Worm (Caenorhabditis elegans) whole organism, L4 larva: ENCODE measurements around the gene ztf-14.

ENCODE experiments used
- F10B5.3 ChIP-seq: sonication (generic microtip); optimal IDR thresholded peaks from 2 replicates; lab custom pipeline; 2016; ENCODE audit warnings: mild to moderate bottlenecking, missing genetic modification characterization, missing compliant biosample characterization
- F37D6.2 ChIP-seq: sonication (generic microtip); optimal IDR thresholded peaks from 2 replicates; lab custom pipeline; 2016; ENCODE audit warnings: mild to moderate bottlenecking, missing genetic modification characterization, missing compliant biosample characterization
- F49E8.2 ChIP-seq: sonication (generic microtip); optimal IDR thresholded peaks from 2 replicates; lab custom pipeline; 2016; ENCODE audit warnings: missing compliant biosample characterization, mild to moderate bottlenecking, missing genetic modification characterization, borderline replicate concordance
- R02D3.7 ChIP-seq: fragments of 150-350 bp; sonication (generic microtip); optimal IDR thresholded peaks from 3 replicates; lab custom pipeline; 2014; ENCODE audit warnings: missing biosample characterization, missing genetic modification characterization
- Y105C5A.15 ChIP-seq: fragments of 200-800 bp; sonication (Bioruptor generic); IDR thresholded peaks from 2 replicates; pipeline ENCODE4 v1.3.6; 2022; ENCODE audit warnings: missing genetic modification characterization, missing compliant biosample characterization
- ZK337.2 ChIP-seq: fragments of 200-800 bp; sonication (Bioruptor generic); IDR thresholded peaks from 2 replicates; pipeline ENCODE4 v1.3.6; 2022; ENCODE audit warnings: missing genetic modification reagents, missing genetic modification characterization, missing compliant biosample characterization
- aha-1 ChIP-seq: fragments of 150-350 bp; peaks from one replicate; lab custom pipeline; 2014; ENCODE audit warnings: missing biosample characterization, missing genetic modification characterization
- attf-4 ChIP-seq: sonication (generic microtip); optimal IDR thresholded peaks from 3 replicates; lab custom pipeline; 2017; ENCODE audit warnings: missing biosample characterization, missing genetic modification characterization
- ceh-62 ChIP-seq: sonication (generic microtip); optimal IDR thresholded peaks from 2 replicates; lab custom pipeline; 2017; ENCODE audit warnings: missing biosample characterization, missing genetic modification characterization
- ces-1 ChIP-seq: fragments of 150-350 bp; sonication (generic microtip); optimal IDR thresholded peaks from 4 replicates; lab custom pipeline; 2014; ENCODE audit warnings: missing biosample characterization, missing genetic modification reagents, missing genetic modification characterization
- cey-2 ChIP-seq: sonication (generic microtip); optimal IDR thresholded peaks from 3 replicates; lab custom pipeline; 2017; ENCODE audit warnings: missing genetic modification characterization, mild to moderate bottlenecking, missing compliant biosample characterization, antibody characterized with exemption, borderline replicate concordance; ENCODE audit not compliant: insufficient read depth
- ctbp-1 ChIP-seq: fragments of 200-800 bp; sonication (Bioruptor generic); IDR thresholded peaks from 2 replicates; pipeline ENCODE4 v1.3.6; 2022; ENCODE audit warnings: missing genetic modification reagents, missing genetic modification characterization, missing compliant biosample characterization
- daf-16 ChIP-seq, 3 experiments: sonication (generic microtip); optimal IDR thresholded peaks; 2 replicates each; lab custom pipeline; 2016 to 2017; ENCODE audit warnings: missing genetic modification characterization in 3 of 3, missing genetic modification reagents in 3 of 3, mild to moderate bottlenecking in 2 of 3, missing compliant biosample characterization in 2 of 3, missing biosample characterization in 1 of 3, moderate library complexity in 1 of 3
- dmd-6 ChIP-seq: fragments of 200-800 bp; sonication (Bioruptor generic); IDR thresholded peaks from 2 replicates; pipeline ENCODE4 v1.3.6; 2022; ENCODE audit warnings: missing genetic modification reagents, missing genetic modification characterization, missing compliant biosample characterization
- dve-1 ChIP-seq: sonication (generic microtip); optimal IDR thresholded peaks from 2 replicates; lab custom pipeline; 2017; ENCODE audit warnings: antibody characterized with exemption, mild to moderate bottlenecking, missing genetic modification characterization, missing compliant biosample characterization; ENCODE audit not compliant: insufficient read depth
- egl-43 ChIP-seq: fragments of 200-800 bp; sonication (Bioruptor generic); IDR thresholded peaks from 2 replicates; pipeline ENCODE4 v1.3.6; 2022; ENCODE audit warnings: missing genetic modification reagents, missing genetic modification characterization, missing compliant biosample characterization
- fkh-10 ChIP-seq: fragments of 150-350 bp; optimal IDR thresholded peaks from 2 replicates; lab custom pipeline; 2014; ENCODE audit warnings: missing biosample characterization, missing genetic modification reagents, missing genetic modification characterization
- hif-1 ChIP-seq, 2 experiments: sonication (generic microtip); optimal IDR thresholded peaks; 2 replicates each; lab custom pipeline; 2016 to 2017; ENCODE audit warnings: missing compliant biosample characterization in 2 of 2, missing genetic modification characterization in 2 of 2, missing genetic modification reagents in 2 of 2, missing genotype in 2 of 2, mild to moderate bottlenecking in 1 of 2
- hlh-11 ChIP-seq: fragments of 200-800 bp; sonication (Bioruptor generic); optimal IDR thresholded peaks from 2 replicates; lab custom pipeline; 2018; ENCODE audit warnings: mild to moderate bottlenecking, missing genetic modification characterization, missing compliant biosample characterization
- hlh-30 ChIP-seq: sonication (generic microtip); optimal IDR thresholded peaks from 2 replicates; lab custom pipeline; 2017; ENCODE audit warnings: antibody characterized with exemption, mild to moderate bottlenecking, missing genetic modification characterization, missing compliant biosample characterization; ENCODE audit not compliant: insufficient read depth
- hmg-1.1 ChIP-seq: fragments of 200-800 bp; sonication (Bioruptor generic); IDR thresholded peaks from 2 replicates; pipeline ENCODE4 v1.3.6; 2022; ENCODE audit warnings: missing genetic modification reagents, missing genetic modification characterization, missing compliant biosample characterization
- lim-7 ChIP-seq: fragments of 200-800 bp; sonication (Bioruptor generic); IDR thresholded peaks from 2 replicates; pipeline ENCODE4 v1.3.6; 2022; ENCODE audit warnings: missing genetic modification characterization, missing compliant biosample characterization
- lin-1 ChIP-seq: fragments of 200-800 bp; sonication (Bioruptor generic); IDR thresholded peaks from 2 replicates; pipeline ENCODE4 v1.3.6; 2022; ENCODE audit warnings: missing genetic modification reagents, missing genetic modification characterization, missing compliant biosample characterization
- lin-39 ChIP-seq: fragments of 150-350 bp; optimal IDR thresholded peaks from 2 replicates; lab custom pipeline; 2014; ENCODE audit warnings: missing biosample characterization, missing genetic modification reagents, missing genetic modification characterization
- lir-3 ChIP-seq: sonication (generic microtip); optimal IDR thresholded peaks from 2 replicates; lab custom pipeline; 2016; ENCODE audit warnings: mild to moderate bottlenecking, missing genetic modification characterization, missing compliant biosample characterization
- lsy-2 ChIP-seq, 2 experiments: fragments of 150-350 bp in 1 of 2; sonication (generic microtip) in 1 of 2; optimal IDR thresholded peaks; 2 replicates each; lab custom pipeline; 2014 to 2017; ENCODE audit warnings: missing biosample characterization in 2 of 2, missing genetic modification characterization in 2 of 2
- madf-9 ChIP-seq: fragments of 200-800 bp; sonication (Bioruptor generic); conservative IDR thresholded peaks from 2 replicates; pipeline ENCODE4 v1.3.6; 2022; ENCODE audit warnings: missing genetic modification reagents, missing genetic modification characterization, missing compliant biosample characterization
- mdl-1 ChIP-seq, 2 experiments: fragments of 150-350 bp in 1 of 2; sonication (generic microtip) in 1 of 2; optimal IDR thresholded peaks; 2 replicates each; lab custom pipeline; 2014 to 2017; ENCODE audit warnings: missing biosample characterization in 2 of 2, missing genetic modification characterization in 2 of 2
- mxl-2 ChIP-seq: fragments of 200-800 bp; sonication (Bioruptor generic); conservative IDR thresholded peaks from 2 replicates; pipeline ENCODE4 v1.3.6; 2022; ENCODE audit warnings: missing genetic modification reagents, missing genetic modification characterization, missing compliant biosample characterization
- nhr-111 ChIP-seq: fragments of 200-800 bp; sonication (Bioruptor generic); optimal IDR thresholded peaks from 2 replicates; lab custom pipeline; 2018; ENCODE audit warnings: mild to moderate bottlenecking, missing genetic modification characterization, missing compliant biosample characterization
- nhr-25 ChIP-seq: sonication (generic microtip); optimal IDR thresholded peaks from 2 replicates; lab custom pipeline; 2017; ENCODE audit warnings: missing genetic modification characterization, mild to moderate bottlenecking, missing compliant biosample characterization, antibody characterized with exemption, moderate library complexity, borderline replicate concordance; ENCODE audit not compliant: insufficient read depth
- nhr-28 ChIP-seq: fragments of 150-350 bp; optimal IDR thresholded peaks from 2 replicates; lab custom pipeline; 2014; ENCODE audit warnings: missing biosample characterization, missing genetic modification characterization
- nhr-48 ChIP-seq: sonication (generic microtip); optimal IDR thresholded peaks from 2 replicates; lab custom pipeline; 2016; ENCODE audit warnings: mild to moderate bottlenecking, missing genetic modification characterization, missing compliant biosample characterization
- php-3 ChIP-seq: fragments of 200-800 bp; sonication (Bioruptor generic); IDR thresholded peaks from 2 replicates; pipeline ENCODE4 v1.3.6; 2022; ENCODE audit warnings: missing genetic modification reagents, missing genetic modification characterization, missing compliant biosample characterization
- skn-1 ChIP-seq: fragments of 150-350 bp; optimal IDR thresholded peaks from 2 replicates; lab custom pipeline; 2014; ENCODE audit warnings: missing biosample characterization, missing genetic modification characterization
- spr-1 ChIP-seq: sonication (generic microtip); optimal IDR thresholded peaks from 2 replicates; lab custom pipeline; 2016; ENCODE audit warnings: mild to moderate bottlenecking, missing genetic modification characterization, missing compliant biosample characterization
- tra-1 ChIP-seq: fragments of 200-800 bp; sonication (Bioruptor generic); IDR thresholded peaks from 2 replicates; pipeline ENCODE4 v1.3.6; 2022; ENCODE audit warnings: missing genetic modification reagents, missing genetic modification characterization, missing compliant biosample characterization
- unc-62 ChIP-seq, 3 experiments: fragments of 150-350 bp in 1 of 3; sonication (generic microtip); optimal IDR thresholded peaks in 2 of 3; peaks in 1 of 3; 1 replicate in 1 of 3; 2 replicates in 2 of 3; lab custom pipeline; 2014 to 2017; ENCODE audit warnings: missing biosample characterization in 3 of 3, missing genetic modification characterization in 3 of 3, missing genetic modification reagents in 3 of 3, missing genotype in 1 of 3
- zfp-3 ChIP-seq: fragments of 200-800 bp; sonication (Bioruptor generic); conservative IDR thresholded peaks from 2 replicates; pipeline ENCODE4 v1.3.6; 2022; ENCODE audit warnings: missing genetic modification reagents, missing genetic modification characterization, missing compliant biosample characterization
- zip-11 ChIP-seq: fragments of 200-800 bp; sonication (Bioruptor generic); IDR thresholded peaks from 2 replicates; pipeline ENCODE4 v1.3.6; 2022; ENCODE audit warnings: missing genetic modification characterization, missing compliant biosample characterization
- zip-2 ChIP-seq: fragments of 150-350 bp; optimal IDR thresholded peaks from 2 replicates; lab custom pipeline; 2014; ENCODE audit warnings: missing biosample characterization, missing genetic modification characterization

ztf-14 gene

DNA sequence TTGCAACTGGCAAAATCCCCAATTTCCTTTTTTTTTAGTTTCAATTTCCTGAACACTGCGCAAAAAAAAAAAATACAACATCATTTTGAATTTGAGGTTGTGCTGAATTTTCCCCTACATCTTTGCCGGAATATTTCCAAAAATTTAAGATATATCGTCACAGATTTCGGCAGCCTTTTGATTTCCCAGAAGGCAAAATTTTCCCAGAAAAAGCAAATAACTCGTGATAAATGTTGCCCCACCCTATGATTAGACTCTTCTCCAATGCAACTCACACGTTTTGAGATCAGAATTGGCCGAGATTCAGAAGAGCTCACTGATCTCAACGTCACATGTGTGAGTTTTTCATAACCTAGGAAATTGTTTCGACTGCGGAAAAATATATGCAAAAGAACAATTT lies 3.4 kb upstream of the ztf-14 start:
- no peak for TF ChIP-seq zip-2 (tag; lab: Kevin White, UChicago)
- no peak for TF ChIP-seq lin-1 (GFP tag; lab: Robert Waterston, UW)
- no peak for TF ChIP-seq lim-7 (GFP tag; lab: Robert Waterston, UW)
- no peak for TF ChIP-seq nhr-111 (GFP tag; lab: Kevin White, UChicago)
- TF ChIP-seq F10B5.3: no peak
- no peak for TF ChIP-seq lin-39 (tag; lab: Kevin White, UChicago)
- TF ChIP-seq F49E8.2 (tag; lab: Kevin White, UChicago): no peak
- no peak for TF ChIP-seq unc-62 (GFP tag; optimal IDR thresholded peaks at IDR 0.05 in 1 of 2; lab: Kevin White, UChicago)
- no peak for TF ChIP-seq unc-62 (tag; optimal IDR thresholded peaks at IDR 0.05; lab: Kevin White, UChicago)
- no peak for TF ChIP-seq attf-4 (tag; lab: Kevin White, UChicago)
- TF ChIP-seq ceh-62 (tag; lab: Kevin White, UChicago): no peak
- TF ChIP-seq zip-11: no peak
- TF ChIP-seq mdl-1 (tag; optimal IDR thresholded peaks at IDR 0.05; lab: Kevin White, UChicago): no peak
- TF ChIP-seq Y105C5A.15: no peak
- no peak for TF ChIP-seq mxl-2
- TF ChIP-seq skn-1 (tag; lab: Kevin White, UChicago): no peak
- no peak for TF ChIP-seq dve-1 (tag; lab: Kevin White, UChicago)
- TF ChIP-seq F37D6.2 (tag; lab: Kevin White, UChicago): no peak
- no peak for TF ChIP-seq lir-3

DNA sequence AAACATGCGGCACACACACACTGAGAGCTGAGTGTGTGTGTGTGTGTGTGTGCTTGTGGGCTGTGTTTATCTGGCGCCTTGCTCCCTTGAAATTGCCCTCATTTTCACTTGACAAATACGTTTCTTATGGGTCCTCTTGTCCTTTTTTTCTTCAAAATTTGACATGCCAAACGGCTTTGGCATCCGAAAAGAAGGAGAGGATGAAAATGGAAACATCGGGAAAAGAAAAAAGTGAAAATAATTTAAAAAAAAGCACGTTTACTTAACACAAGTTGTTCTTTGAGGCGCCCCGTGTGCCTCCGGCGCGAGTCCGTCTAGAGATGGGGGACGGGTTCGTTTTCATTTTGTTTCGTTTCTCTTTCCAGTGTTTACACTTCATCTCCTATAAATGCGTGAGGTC lies 810 bp upstream of the ztf-14 start:
- TF ChIP-seq hmg-1.1 (GFP tag; lab: Robert Waterston, UW): no peak
- TF ChIP-seq hif-1 (tag; optimal IDR thresholded peaks at IDR 0.05; lab: Kevin White, UChicago): peak in 1 of 2 experiments; percentile 82
- no peak for TF ChIP-seq egl-43 (GFP tag; lab: Robert Waterston, UW)
- no peak for TF ChIP-seq zfp-3 (GFP tag; lab: Robert Waterston, UW)
- peak; percentile 81 for TF ChIP-seq aha-1
- TF ChIP-seq madf-9 (GFP tag; lab: Robert Waterston, UW): no peak
- TF ChIP-seq hlh-30 (tag; lab: Kevin White, UChicago): peak; percentile 20
- TF ChIP-seq tra-1 (GFP tag; lab: Robert Waterston, UW): no peak
- TF ChIP-seq zip-11: no peak
- TF ChIP-seq ces-1 (GFP tag; lab: Kevin White, UChicago): no peak

DNA sequence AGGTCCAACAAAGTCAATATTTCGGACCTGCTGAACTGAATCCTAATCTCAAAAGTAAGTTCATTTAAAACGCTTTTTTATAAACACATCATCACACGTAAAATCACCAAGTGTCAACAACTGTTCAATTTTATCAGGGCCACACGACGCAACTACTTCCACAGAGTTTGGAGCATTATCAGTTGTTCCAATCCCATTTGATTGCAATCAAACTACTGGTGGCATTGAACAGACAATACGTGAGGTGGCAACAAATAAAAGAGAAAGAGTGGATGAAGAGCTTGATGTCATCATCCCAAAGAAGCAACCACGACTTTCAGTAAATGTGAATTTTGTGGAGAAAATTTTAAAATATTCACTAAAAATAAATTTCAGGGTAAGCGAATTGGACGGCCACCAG lies 660 bp downstream of the ztf-14 start:
- TF ChIP-seq lin-39 (tag; lab: Kevin White, UChicago) (no peak), R02D3.7 (tag; lab: Kevin White, UChicago) (no peak), spr-1 (tag; lab: Kevin White, UChicago) (no peak), egl-43 (GFP tag; lab: Robert Waterston, UW) (no peak), daf-16 (GFP tag; optimal IDR thresholded peaks at IDR 0.05; lab: Kevin White, UChicago) (peak in 1 of 2 experiments; percentile 1), daf-16 (tag; optimal IDR thresholded peaks at IDR 0.05; lab: Kevin White, UChicago) (peak; percentile 17), dmd-6 (GFP tag; lab: Robert Waterston, UW) (no peak), cey-2 (tag; lab: Kevin White, UChicago) (no peak), fkh-10 (GFP tag; lab: Kevin White, UChicago) (no peak)

DNA sequence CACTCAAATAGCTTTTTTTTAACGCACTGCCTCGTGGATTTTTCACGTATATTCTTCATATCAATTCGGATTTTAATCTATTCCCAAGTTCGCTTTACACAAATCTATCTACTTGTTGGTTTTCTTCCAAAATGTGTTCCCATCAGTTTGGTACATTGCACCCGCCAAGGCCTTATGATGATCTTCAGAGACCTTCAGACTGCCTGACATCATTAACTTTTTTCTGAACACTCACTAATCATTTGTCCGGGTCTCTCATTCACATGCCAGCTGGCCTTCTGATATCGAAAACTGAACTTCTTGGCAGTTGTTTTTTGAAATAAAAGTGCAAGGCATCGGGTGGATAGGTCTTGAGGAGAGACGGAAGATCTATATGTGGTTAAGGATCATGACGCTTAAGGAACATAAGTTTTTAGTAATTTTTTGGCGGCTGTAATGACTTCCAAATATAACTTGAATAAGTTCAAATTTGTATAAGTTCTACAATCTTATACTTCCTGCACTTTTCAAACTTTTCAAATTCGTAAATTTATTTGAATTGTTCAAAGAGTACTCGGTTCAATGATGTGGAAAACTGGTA lies 4.0 kb downstream of the ztf-14 start:
- TF ChIP-seq aha-1 (peak; percentile 90), ctbp-1 (0 out of 2 replicates have a peak, but pooled peaks have one; percentile 39), ZK337.2 (no peak), lsy-2 (tag; optimal IDR thresholded peaks at IDR 0.05; lab: Kevin White, UChicago) (peak in 1 of 2 experiments; percentile 27), nhr-25 (peak; percentile 8), nhr-28 (tag; lab: Kevin White, UChicago) (peak; percentile 60), php-3 (GFP tag; lab: Robert Waterston, UW) (no peak), dve-1 (tag; lab: Kevin White, UChicago) (no peak), unc-62 (GFP tag; optimal IDR thresholded peaks at IDR 0.05 in 1 of 2; lab: Kevin White, UChicago) (peak in 1 of 2 experiments; percentile 97), unc-62 (tag; optimal IDR thresholded peaks at IDR 0.05; lab: Kevin White, UChicago) (no peak), dmd-6 (GFP tag; lab: Robert Waterston, UW) (peak; percentile 41), hlh-11 (peak; percentile 11), mdl-1 (tag; optimal IDR thresholded peaks at IDR 0.05; lab: Kevin White, UChicago) (peak in 1 of 2 experiments; percentile 45), hlh-30 (tag; lab: Kevin White, UChicago) (peak; percentile 86), nhr-48 (peak; percentile 4), tra-1 (GFP tag; lab: Robert Waterston, UW) (peak; percentile 45; the same call in 1 of the 2 replicates)
